Worm (Caenorhabditis elegans): ENCODE measurements around the gene K09H11.11.

Gene K09H11.11

DNA sequence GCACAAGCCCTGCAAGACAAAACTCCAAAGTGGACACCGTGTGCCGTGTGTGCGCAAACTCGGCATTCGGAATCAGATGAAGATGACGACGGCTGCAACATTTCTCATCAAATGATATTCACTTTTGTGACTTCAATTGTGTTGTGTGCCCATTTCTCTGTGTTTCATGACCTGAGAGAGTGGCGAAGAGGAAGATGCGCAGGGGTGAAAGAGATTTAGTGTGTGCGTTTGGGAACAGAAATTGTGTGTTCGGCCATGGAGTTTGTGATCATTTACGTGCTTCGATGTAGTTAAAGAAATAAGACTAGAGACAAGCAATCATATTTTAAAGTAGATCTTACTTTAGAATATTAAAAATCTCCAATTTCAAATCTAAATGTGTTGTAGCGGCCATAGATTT, 33.6 kb upstream of the K09H11.11 start:
- TF ChIP-seq nhr-20 (tag; optimal IDR thresholded peaks at IDR 0.05) (peak; percentile 0), ces-1 (GFP tag; optimal IDR thresholded peaks at IDR 0.05) (no peak), lin-14 (GFP tag; optimal IDR thresholded peaks at IDR 0.05) (peak; percentile 62)

- no peak for TF ChIP-seq F16B12.6 (tag; optimal IDR thresholded peaks at IDR 0.05)
- no peak for TF ChIP-seq jun-1 (tag; optimal IDR thresholded peaks at IDR 0.05)
- TF ChIP-seq ceh-8 (GFP tag; optimal IDR thresholded peaks at IDR 0.05): no peak
- no peak for TF ChIP-seq C16A3.4 (tag; optimal IDR thresholded peaks at IDR 0.05)
- TF ChIP-seq dsc-1 (tag; optimal IDR thresholded peaks at IDR 0.05): no peak
- no peak for TF ChIP-seq unc-62 (GFP tag; optimal IDR thresholded peaks at IDR 0.05)
- TF ChIP-seq blmp-1 (tag; optimal IDR thresholded peaks at IDR 0.05): no peak
- TF ChIP-seq ets-5 (GFP tag; IDR thresholded peaks at IDR 0.05): no peak
Observed at ce11 chrV:5785372-5785771, 30.3 kb upstream of the K09H11.11 start, which contains the start of gene F44E7.7. Gene F44E7.7 (minus strand): TSS chrV:5785472.

DNA sequence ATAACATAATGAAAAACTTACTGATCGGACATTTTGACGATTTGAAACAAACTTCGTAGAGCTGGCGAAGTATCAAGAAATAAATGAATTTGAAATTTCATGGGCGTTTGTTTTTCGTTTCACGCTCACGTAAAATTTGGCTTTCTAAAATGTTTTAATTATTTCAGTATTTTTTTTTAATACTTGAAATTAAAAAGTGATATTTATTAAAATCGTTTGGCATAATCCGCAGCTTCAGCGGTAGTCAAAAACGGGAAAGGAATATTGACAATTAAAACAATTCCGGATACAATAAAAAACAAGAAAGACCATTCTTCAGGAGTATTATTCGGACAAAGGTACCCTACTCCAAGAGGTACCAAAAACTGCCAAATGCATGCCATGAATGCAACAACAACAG, 27.6 kb upstream of the K09H11.11 start, which contains the start of gene fbxa-183:
TSS of gene fbxa-183 (minus strand) at position 101 of the 400 bp plus-strand sequence.
- TF ChIP-seq lsy-2 (tag; optimal IDR thresholded peaks at IDR 0.05) (no peak), unc-30 (tag; optimal IDR thresholded peaks at IDR 0.05) (no peak), mdl-1 (tag; optimal IDR thresholded peaks at IDR 0.05) (no peak), nhr-84 (tag; optimal IDR thresholded peaks at IDR 0.05) (no peak), grh-1 (GFP tag; IDR thresholded peaks at IDR 0.05) (no peak), nhr-47 (tag; optimal IDR thresholded peaks at IDR 0.05) (no peak), lin-13 (GFP tag; optimal IDR thresholded peaks at IDR 0.05) (no peak), sup-37 (GFP tag; optimal IDR thresholded peaks at IDR 0.05) (no peak), jun-1 (tag; optimal IDR thresholded peaks at IDR 0.05) (no peak), nhr-76 (tag; optimal IDR thresholded peaks at IDR 0.05) (no peak), Y116A8C.19 (tag; optimal IDR thresholded peaks at IDR 0.05; ENCODE audit: borderline replicate concordance) (no peak), dpl-1 (GFP tag; optimal IDR thresholded peaks at IDR 0.05) (no peak), tlp-1 (tag; optimal IDR thresholded peaks at IDR 0.05) (no peak)

DNA sequence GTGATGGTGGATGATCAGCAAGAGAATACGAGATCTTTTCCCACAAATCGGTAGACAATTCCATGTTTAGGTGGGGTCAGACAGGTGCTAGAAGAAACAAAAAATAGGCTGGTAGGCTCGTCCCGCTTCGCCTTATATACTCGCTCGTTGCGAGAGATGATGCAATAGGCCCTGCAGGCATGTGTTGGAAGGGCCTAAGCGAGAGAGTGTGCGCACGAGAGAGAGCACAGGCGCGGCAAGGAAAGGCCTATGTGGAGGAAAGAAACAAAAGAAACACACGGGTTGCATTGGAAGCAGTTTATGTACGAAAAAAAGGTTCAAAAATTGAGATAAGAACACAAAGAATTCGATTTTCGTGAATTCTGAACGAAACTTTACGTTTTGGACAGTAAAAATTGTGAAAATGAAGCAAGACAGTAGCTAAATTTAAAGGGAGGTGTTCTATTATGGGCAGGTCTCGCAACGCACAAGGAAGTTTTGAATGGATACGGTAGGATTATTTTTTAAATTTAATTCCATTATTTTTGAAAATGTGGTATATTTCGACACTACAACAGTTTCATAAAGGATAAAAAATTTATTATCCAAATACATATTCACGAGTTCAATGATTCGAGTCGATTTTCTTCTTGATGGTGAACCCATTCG, 25.8 kb upstream of the K09H11.11 start, which contains the start of gene F44E7.5:
TSS of gene F44E7.5 (minus strand) at position 210 of the 648 bp plus-strand sequence.
- peak; percentile 92 for TF ChIP-seq lin-14 (GFP tag; optimal IDR thresholded peaks at IDR 0.05)
- TF ChIP-seq ama-1 (optimal IDR thresholded peaks at IDR 0.05): no peak
- TF ChIP-seq jun-1 (tag; optimal IDR thresholded peaks at IDR 0.05): peak; percentile 8
- no peak for TF ChIP-seq nhr-77 (tag; optimal IDR thresholded peaks at IDR 0.05)
- no peak for TF ChIP-seq dsc-1 (tag; optimal IDR thresholded peaks at IDR 0.05)
- no peak for TF ChIP-seq F16B12.6 (tag; optimal IDR thresholded peaks at IDR 0.05)
- no peak for TF ChIP-seq mab-9 (GFP tag; IDR thresholded peaks at IDR 0.05)
- TF ChIP-seq lin-35 (GFP tag; optimal IDR thresholded peaks at IDR 0.05): peak; percentile 0 to 41
- peak; percentile 80 for TF ChIP-seq elt-2 (tag; optimal IDR thresholded peaks at IDR 0.05)
- 0 out of 2 replicates have a peak, but pooled peaks have one; percentile 12 for TF ChIP-seq grh-1 (GFP tag; IDR thresholded peaks at IDR 0.05)
- no peak for TF ChIP-seq pqm-1 (tag; optimal IDR thresholded peaks at IDR 0.05)
- peak; percentile 28 for TF ChIP-seq blmp-1 (tag; optimal IDR thresholded peaks at IDR 0.05)
- no peak for TF ChIP-seq nhr-28 (tag; optimal IDR thresholded peaks at IDR 0.05)
- no peak for TF ChIP-seq egl-27 (tag; optimal IDR thresholded peaks at IDR 0.05)
- peak; percentile 59 for TF ChIP-seq rnt-1 (tag; optimal IDR thresholded peaks at IDR 0.05)
- TF ChIP-seq nhr-84 (tag; optimal IDR thresholded peaks at IDR 0.05): no peak
- no peak for TF ChIP-seq fkh-8 (tag; optimal IDR thresholded peaks at IDR 0.05)
- peak; percentile 2 for TF ChIP-seq swsn-7 (tag; optimal IDR thresholded peaks at IDR 0.05)
- no peak for TF ChIP-seq ces-1 (GFP tag; optimal IDR thresholded peaks at IDR 0.05)
- TF ChIP-seq skn-1 (tag; optimal IDR thresholded peaks at IDR 0.05): peak; percentile 1
- no peak for TF ChIP-seq nhr-11 (tag; optimal IDR thresholded peaks at IDR 0.05)
- TF ChIP-seq aly-2 (tag; optimal IDR thresholded peaks at IDR 0.05): no peak
- peak; percentile 8 for TF ChIP-seq xbp-1 (tag; optimal IDR thresholded peaks at IDR 0.05)
- TF ChIP-seq unc-98 (GFP tag; IDR thresholded peaks at IDR 0.05): 0 out of 2 replicates have a peak, but pooled peaks have one; percentile 4
- TF ChIP-seq ets-5 (GFP tag; IDR thresholded peaks at IDR 0.05): no peak
- no peak for TF ChIP-seq lin-39 (tag; optimal IDR thresholded peaks at IDR 0.05)
- no peak for TF ChIP-seq C34B4.2 (tag; optimal IDR thresholded peaks at IDR 0.05)
- TF ChIP-seq efl-3 (GFP tag; optimal IDR thresholded peaks at IDR 0.05): no peak
- TF ChIP-seq nhr-19 (GFP tag; conservative IDR thresholded peaks at IDR 0.05): peak; percentile 59
- TF ChIP-seq snu-23 (GFP tag; optimal IDR thresholded peaks at IDR 0.05): peak; percentile 72
- no peak for TF ChIP-seq lir-3 (tag; optimal IDR thresholded peaks at IDR 0.05; ENCODE audit: poor library complexity)
- TF ChIP-seq elt-3 (tag; optimal IDR thresholded peaks at IDR 0.05): peak in 3 of 6 experiments; percentile 11 to 74 (median 51)

All from whole organism, L1 larva.